Fruit fly (Drosophila melanogaster): ENCODE data around the gene CG17380.

The CG17380 gene

DNA sequence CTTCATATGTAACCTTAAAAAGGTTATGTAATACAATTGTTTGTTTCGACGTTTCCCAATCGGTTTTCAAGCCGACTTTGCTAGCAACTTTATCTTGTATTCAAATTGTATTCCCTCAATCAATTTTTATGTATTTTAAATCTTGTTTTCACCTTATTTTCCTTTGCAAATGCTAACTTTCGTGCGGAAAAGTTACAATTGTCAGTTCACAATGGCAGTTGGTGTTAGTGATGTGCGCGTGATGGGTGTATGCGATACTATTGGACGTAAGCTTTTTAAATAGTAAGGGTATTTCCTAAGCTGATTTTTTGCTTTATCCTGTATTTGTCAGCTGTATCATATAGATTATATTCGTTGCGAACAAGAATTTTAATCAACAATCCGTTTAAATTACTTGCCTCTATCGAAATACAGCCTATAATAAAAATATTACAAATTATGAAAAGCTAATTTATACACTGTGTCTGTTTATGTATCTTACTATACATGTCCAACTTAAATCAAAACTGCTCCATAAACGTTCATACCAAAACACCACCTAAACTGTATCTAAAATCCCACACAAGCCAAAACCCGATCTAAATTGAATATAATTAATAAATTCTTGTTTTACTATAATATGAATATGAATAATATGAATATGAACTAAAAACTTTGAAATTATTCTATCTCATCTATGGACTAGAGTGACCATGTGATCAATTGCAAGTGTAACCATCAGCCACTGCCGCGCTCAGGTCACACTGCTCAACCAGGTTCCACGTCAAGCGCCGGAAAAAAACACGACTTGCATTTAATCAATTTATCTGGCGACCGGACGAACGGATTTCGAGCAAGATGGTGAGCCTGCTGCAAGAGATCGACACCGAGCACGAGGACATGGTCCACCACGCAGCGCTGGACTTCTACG is 47.4 kb downstream of the CG17380 start, which contains the start of the genes ATPsynCF6 and Sec13 (continued):
- TF ChIP-seq dimm (GFP tag; IDR thresholded peaks at IDR 0.05) (no peak), Neu2 (GFP tag; optimal IDR thresholded peaks at IDR 0.05; ENCODE audit: borderline replicate concordance) (no peak), CG4424 (GFP tag; optimal IDR thresholded peaks at IDR 0.05) (peak; percentile 61), mirr (GFP tag; optimal IDR thresholded peaks at IDR 0.05) (peak; percentile 1), fd64A (GFP tag; optimal IDR thresholded peaks at IDR 0.05) (no peak), B-H2 (GFP tag; optimal IDR thresholded peaks at IDR 0.05) (no peak), CG15479 (GFP tag; optimal IDR thresholded peaks at IDR 0.05) (no peak), Doc2 (GFP tag; IDR thresholded peaks at IDR 0.05) (no peak), Side (GFP tag; optimal IDR thresholded peaks at IDR 0.05) (peak; percentile 21), Ets65A (GFP tag) (no peak), fd3F (GFP tag; optimal IDR thresholded peaks at IDR 0.05) (no peak), CG10431 (GFP tag; optimal IDR thresholded peaks at IDR 0.05) (no peak), CG32772 (GFP tag; IDR thresholded peaks at IDR 0.05) (peak; percentile 17; the same call in 1 of the 2 replicates), salm (tag; optimal IDR thresholded peaks at IDR 0.05) (no peak), peb (GFP tag; IDR thresholded peaks at IDR 0.05) (no peak), NC2α (GFP tag; optimal IDR thresholded peaks at IDR 0.05) (no peak), B-H1 (GFP tag; IDR thresholded peaks at IDR 0.05) (peak; percentile 18; the same call in 2 of the 3 replicates), twi (tag; optimal IDR thresholded peaks at IDR 0.05) (peak; percentile 28), bigmax (GFP tag; optimal IDR thresholded peaks at IDR 0.05) (peak; percentile 85), sc (optimal IDR thresholded peaks at IDR 0.05) (no peak), sc (GFP tag; optimal IDR thresholded peaks at IDR 0.05) (no peak), CG8281 (tag; optimal IDR thresholded peaks at IDR 0.05) (peak; percentile 9), Dbx (GFP tag; IDR thresholded peaks at IDR 0.05) (peak; percentile 69), jumu (GFP tag; optimal IDR thresholded peaks at IDR 0.05) (no peak), CG8089 (GFP tag; optimal IDR thresholded peaks at IDR 0.05) (no peak), prd (optimal IDR thresholded peaks at IDR 0.05) (no peak), prd (GFP tag; IDR thresholded peaks at IDR 0.05) (peak; percentile 48; the same call in 1 of the 3 replicates), Max (GFP tag; optimal IDR thresholded peaks at IDR 0.05) (peak; percentile 44), CG9609 (GFP tag; optimal IDR thresholded peaks at IDR 0.05) (no peak), Lpt (GFP tag; optimal IDR thresholded peaks at IDR 0.05) (no peak), sug (tag; optimal IDR thresholded peaks at IDR 0.05) (peak; percentile 50), Rfx (GFP tag; IDR thresholded peaks at IDR 0.05) (peak; percentile 78), CG9727 (GFP tag; optimal IDR thresholded peaks at IDR 0.05) (peak; percentile 72), CG2199 (GFP tag; IDR thresholded peaks at IDR 0.05) (0 out of 3 replicates have a peak, but pooled peaks have one; percentile 21), gro (GFP tag; optimal IDR thresholded peaks at IDR 0.05) (peak; percentile 53), CG7963 (GFP tag; IDR thresholded peaks at IDR 0.05; ENCODE audit: partially characterized antibody) (peak; percentile 84), gcm (GFP tag; optimal IDR thresholded peaks at IDR 0.05) (no peak), CG43689 (GFP tag; IDR thresholded peaks at IDR 0.05) (0 out of 2 replicates have a peak, but pooled peaks have one; percentile 15), aop (GFP tag; IDR thresholded peaks at IDR 0.05) (no peak), oc (tag; optimal IDR thresholded peaks at IDR 0.05) (no peak), CG33213 (GFP tag; optimal IDR thresholded peaks at IDR 0.05) (peak; percentile 20), unc-4 (GFP tag; IDR thresholded peaks at IDR 0.05; ENCODE audit: partially characterized antibody) (peak; percentile 82), CG17802 (tag; optimal IDR thresholded peaks at IDR 0.05) (peak; percentile 16), grn (GFP tag; optimal IDR thresholded peaks at IDR 0.05) (no peak), CG6813 (GFP tag; optimal IDR thresholded peaks at IDR 0.05) (no peak), ewg (GFP tag; optimal IDR thresholded peaks at IDR 0.05) (peak; percentile 7), dati (GFP tag; IDR thresholded peaks at IDR 0.05) (no peak), CG18619 (GFP tag; optimal IDR thresholded peaks at IDR 0.05) (peak; percentile 38), CG31441 (GFP tag; IDR thresholded peaks at IDR 0.05) (peak; percentile 60), Dll (GFP tag; IDR thresholded peaks at IDR 0.05; ENCODE audit: partially characterized antibody) (peak; percentile 91)

All from whole organism, embryonic.